Fruit fly (Drosophila melanogaster) whole organism: ENCODE measurements around the gene CG10222.

Experiments
- CG8478 ChIP-seq: fragments of >200 bp; optimal IDR thresholded peaks from 2 replicates; lab custom pipeline; 2018; ENCODE audit warnings: inconsistent platforms
- Dll ChIP-seq: fragments of >200 bp; optimal IDR thresholded peaks from 2 replicates; lab custom pipeline; 2017
- pan ChIP-seq: fragments of >200 bp; optimal IDR thresholded peaks from 2 replicates; lab custom pipeline; 2017
- psq ChIP-seq: fragments of >200 bp; optimal IDR thresholded peaks from 2 replicates; lab custom pipeline; 2017
- usp ChIP-seq: fragments of >200 bp; optimal IDR thresholded peaks from 2 replicates; lab custom pipeline; 2017; ENCODE audit warnings: missing biosample characterization, missing genetic modification characterization, mixed read lengths

dm6 chr3L:13422286-13422787 lies 10.1 kb upstream of the CG10222 start, which contains the start of gene CG32121:
- TF ChIP-seq pan (no peak), usp (no peak), psq (lab: Kevin White, UChicago) (no peak), Dll (no peak), CG8478 (lab: Kevin White, UChicago) (no peak)
